Worm (Caenorhabditis elegans): ENCODE measurements around the gene C47E8.9.

Gene C47E8.9

ce11 chrV:14640071-14640470, 23.0 kb upstream of the C47E8.9 start, which contains the start of gene F43D2.7:
F43D2.7 (minus strand) TSS chrV:14640171.
- TF ChIP-seq jun-1 (tag; optimal IDR thresholded peaks at IDR 0.05) (no peak), daf-8 (GFP tag; IDR thresholded peaks at IDR 0.05) (no peak), lin-1 (GFP tag; IDR thresholded peaks at IDR 0.05) (no peak), nhr-25 (tag; optimal IDR thresholded peaks at IDR 0.05; ENCODE audit: borderline replicate concordance, insufficient read depth) (no peak), lir-3 (tag; optimal IDR thresholded peaks at IDR 0.05) (no peak), tra-1 (GFP tag; IDR thresholded peaks at IDR 0.05) (no peak), mep-1 (tag; optimal IDR thresholded peaks at IDR 0.05) (no peak), ceh-32 (tag; optimal IDR thresholded peaks at IDR 0.05; ENCODE audit: poor library complexity) (no peak), zip-11 (GFP tag; IDR thresholded peaks at IDR 0.05) (no peak), F26F4.8 (GFP tag; conservative IDR thresholded peaks at IDR 0.05) (no peak), F37D6.2 (tag; optimal IDR thresholded peaks at IDR 0.05) (no peak), daf-19 (GFP tag; conservative IDR thresholded peaks at IDR 0.05) (no peak), F44E2.7 (GFP tag; IDR thresholded peaks at IDR 0.05) (no peak), vab-7 (GFP tag; IDR thresholded peaks at IDR 0.05) (no peak), fos-1 (tag; optimal IDR thresholded peaks at IDR 0.05) (no peak), Y5F2A.4 (GFP tag; optimal IDR thresholded peaks at IDR 0.05) (no peak), tag-97 (GFP tag; IDR thresholded peaks at IDR 0.05) (no peak)

ce11 chrV:14640769-14641168, 22.3 kb upstream of the C47E8.9 start, which contains the start of gene C54G10.1:
C54G10.1 (plus strand) TSS chrV:14641101.
- TF ChIP-seq hlh-30 (tag; optimal IDR thresholded peaks at IDR 0.05; ENCODE audit: insufficient read depth): peak; percentile 34
- TF ChIP-seq tra-1 (GFP tag; IDR thresholded peaks at IDR 0.05): no peak
- no peak for TF ChIP-seq nhr-237 (tag; optimal IDR thresholded peaks at IDR 0.05)
- TF ChIP-seq dve-1 (tag; optimal IDR thresholded peaks at IDR 0.05; ENCODE audit: insufficient read depth): peak; percentile 47
- TF ChIP-seq ceh-32 (tag; optimal IDR thresholded peaks at IDR 0.05; ENCODE audit: poor library complexity): no peak
- TF ChIP-seq lin-15B (tag; optimal IDR thresholded peaks at IDR 0.05): no peak
- TF ChIP-seq pha-4 (GFP tag; IDR thresholded peaks at IDR 0.05): no peak
- TF ChIP-seq pha-4 (tag; optimal IDR thresholded peaks at IDR 0.05): no peak
- TF ChIP-seq nhr-10 (tag; optimal IDR thresholded peaks at IDR 0.05): no peak
- no peak for TF ChIP-seq mxl-3 (GFP tag; optimal IDR thresholded peaks at IDR 0.05)
- TF ChIP-seq nhr-102 (tag; optimal IDR thresholded peaks at IDR 0.05): no peak
- peak; percentile 78 for TF ChIP-seq hlh-11 (tag; optimal IDR thresholded peaks at IDR 0.05)
- TF ChIP-seq lin-38 (GFP tag; IDR thresholded peaks at IDR 0.05): no peak
- no peak for TF ChIP-seq ztf-7 (tag; optimal IDR thresholded peaks at IDR 0.05)
- TF ChIP-seq ceh-28 (tag; optimal IDR thresholded peaks at IDR 0.05): no peak
- no peak for TF ChIP-seq rbr-2 (tag; optimal IDR thresholded peaks at IDR 0.05)
- no peak for TF ChIP-seq ceh-82 (tag; optimal IDR thresholded peaks at IDR 0.05)
- no peak for TF ChIP-seq lin-39 (tag; optimal IDR thresholded peaks at IDR 0.05)
- TF ChIP-seq D1046.2 (GFP tag; IDR thresholded peaks at IDR 0.05): no peak
- TF ChIP-seq aly-2 (tag; optimal IDR thresholded peaks at IDR 0.05): no peak
- no peak for TF ChIP-seq mxl-2 (GFP tag; conservative IDR thresholded peaks at IDR 0.05)
- no peak for TF ChIP-seq aha-1 (tag)
- TF ChIP-seq egl-43 (GFP tag; IDR thresholded peaks at IDR 0.05): no peak
- no peak for TF ChIP-seq zip-2 (tag; optimal IDR thresholded peaks at IDR 0.05)
- TF ChIP-seq nhr-77 (tag; optimal IDR thresholded peaks at IDR 0.05): peak; percentile 48
- peak; percentile 6 for TF ChIP-seq mes-2 (tag; optimal IDR thresholded peaks at IDR 0.05; ENCODE audit: poor library complexity, severe bottlenecking)
- TF ChIP-seq dmd-6 (GFP tag; IDR thresholded peaks at IDR 0.05): peak; percentile 66
- no peak for TF ChIP-seq lin-29 (GFP tag; IDR thresholded peaks at IDR 0.05)
- no peak for TF ChIP-seq F26F4.8 (GFP tag; conservative IDR thresholded peaks at IDR 0.05)
- TF ChIP-seq snpc-4 (tag; optimal IDR thresholded peaks at IDR 0.05): no peak
- no peak for TF ChIP-seq nhr-11 (tag; optimal IDR thresholded peaks at IDR 0.05)
- TF ChIP-seq unc-62 (GFP tag; optimal IDR thresholded peaks at IDR 0.05 in 1 of 2): peak in 1 of 2 experiments; percentile 33
- no peak for TF ChIP-seq unc-62 (tag; optimal IDR thresholded peaks at IDR 0.05)
- TF ChIP-seq unc-130 (GFP tag; optimal IDR thresholded peaks at IDR 0.05): no peak
- no peak for TF ChIP-seq lim-7 (GFP tag; IDR thresholded peaks at IDR 0.05)
- no peak for TF ChIP-seq daf-12 (tag; optimal IDR thresholded peaks at IDR 0.05)
- no peak for TF ChIP-seq daf-16 (GFP tag; optimal IDR thresholded peaks at IDR 0.05)
- TF ChIP-seq daf-16 (tag; optimal IDR thresholded peaks at IDR 0.05): peak; percentile 90
- no peak for TF ChIP-seq ama-1 (optimal IDR thresholded peaks at IDR 0.05)

All from whole organism, L4 larva.